Fruit fly (Drosophila melanogaster) S2 (cell line): Measurements from ENCODE around the gene cpb.

Experiments used
- CG8478 ChIP-seq: fragments of >200 bp; optimal IDR thresholded peaks from 2 replicates; lab custom pipeline; 2018
- CTCF ChIP-seq, 2 experiments: fragments of >200 bp; optimal IDR thresholded peaks; 2 replicates each; lab custom pipeline; 2018

dm6 chr2L:1730914-1731313 lies 26.2 kb downstream of the cpb start:
- TF ChIP-seq CTCF (optimal IDR thresholded peaks at IDR 0.05; lab: Kevin White, UChicago) (no peak), CG8478 (no peak)
